Worm (Caenorhabditis elegans): ENCODE results near the gene F54B8.4.

ce11 chrV:15809543-15809942 lies 6.6 kb upstream of the F54B8.4 start, which contains the start of gene srsx-36:
- TF ChIP-seq spr-1 (tag; optimal IDR thresholded peaks at IDR 0.05), result no peak
- TF ChIP-seq unc-62 (GFP tag; optimal IDR thresholded peaks at IDR 0.05 in 1 of 2), result no peak
- TF ChIP-seq unc-62 (tag; optimal IDR thresholded peaks at IDR 0.05), result no peak
- no peak for TF ChIP-seq lin-15B (tag; optimal IDR thresholded peaks at IDR 0.05)
- no peak for TF ChIP-seq nhr-237 (tag; optimal IDR thresholded peaks at IDR 0.05)
- no peak for TF ChIP-seq daf-12 (tag; optimal IDR thresholded peaks at IDR 0.05)
- TF ChIP-seq dmd-6 (GFP tag; IDR thresholded peaks at IDR 0.05), result no peak
- TF ChIP-seq aly-2 (tag; optimal IDR thresholded peaks at IDR 0.05), result no peak
- no peak for TF ChIP-seq unc-39 (tag; optimal IDR thresholded peaks at IDR 0.05)
- no peak for TF ChIP-seq dmd-9 (GFP tag; IDR thresholded peaks at IDR 0.05)

Measured in whole organism, L4 larva.